Worm (Caenorhabditis elegans) whole organism, midembryonic: ENCODE results near the gene sma-5.

ENCODE experiments used
- T22C8.4 ChIP-seq: fragments of 200-800 bp; sonication (Bioruptor generic); IDR thresholded peaks from 2 replicates; pipeline ENCODE4 v1.3.6; 2022; ENCODE audit warnings: missing genetic modification characterization, missing compliant biosample characterization
- cog-1 ChIP-seq: sonication (generic microtip); optimal IDR thresholded peaks from 2 replicates; lab custom pipeline; 2016; ENCODE audit warnings: missing genetic modification characterization, missing compliant biosample characterization
- flt-1 ChIP-seq: fragments of 200-800 bp; sonication (Bioruptor generic); IDR thresholded peaks from 2 replicates; pipeline ENCODE4 v1.3.6; 2022; ENCODE audit warnings: missing genetic modification characterization, missing compliant biosample characterization
- klf-2 ChIP-seq: fragments of 200-800 bp; sonication (Bioruptor generic); conservative IDR thresholded peaks from 2 replicates; pipeline ENCODE4 v1.3.6; 2022; ENCODE audit warnings: missing genetic modification reagents, missing genetic modification characterization, missing compliant biosample characterization
- med-1 ChIP-seq: sonication (generic microtip); optimal IDR thresholded peaks from 2 replicates; lab custom pipeline; 2017; ENCODE audit warnings: missing genetic modification characterization, mild to moderate bottlenecking, missing compliant biosample characterization, antibody characterized with exemption, missing genetic modification reagents; ENCODE audit not compliant: insufficient read depth
- ref-1 ChIP-seq: fragments of 200-800 bp; sonication (Bioruptor generic); conservative IDR thresholded peaks from 2 replicates; pipeline ENCODE4 v1.3.6; 2022; ENCODE audit warnings: missing genetic modification reagents, missing genetic modification characterization, missing compliant biosample characterization
- tab-1 ChIP-seq: fragments of 200-800 bp; sonication (Bioruptor generic); IDR thresholded peaks from 2 replicates; pipeline ENCODE4 v1.3.6; 2022; ENCODE audit warnings: missing genetic modification characterization, missing compliant biosample characterization
- ztf-23 ChIP-seq: fragments of 200-800 bp; sonication (Bioruptor generic); IDR thresholded peaks from 2 replicates; pipeline ENCODE4 v1.3.6; 2022; ENCODE audit warnings: missing genetic modification reagents, missing genetic modification characterization, missing compliant biosample characterization
- ztf-29 ChIP-seq: fragments of 200-800 bp; sonication (Bioruptor generic); IDR thresholded peaks from 2 replicates; pipeline ENCODE4 v1.3.6; 2022; ENCODE audit warnings: missing genetic modification reagents, missing genetic modification characterization, missing compliant biosample characterization

sma-5 gene

ce11 chrX:12005499-12005959 lies at the start of gene sma-5:
sma-5 (minus strand) TSS chrX:12005549.
- no peak for TF ChIP-seq ztf-23

- TF ChIP-seq ref-1 (GFP tag; lab: Robert Waterston, UW) (no peak), ztf-23 (no peak), klf-2 (GFP tag; lab: Robert Waterston, UW) (no peak), tab-1 (GFP tag; lab: Robert Waterston, UW) (no peak), T22C8.4 (GFP tag; lab: Robert Waterston, UW) (no peak), flt-1 (GFP tag; lab: Robert Waterston, UW) (no peak), med-1 (GFP tag; lab: Kevin White, UChicago) (no peak), ztf-29 (GFP tag; lab: Robert Waterston, UW) (no peak), cog-1 (no peak)
These were observed 33.4 kb upstream of the sma-5 start for ce11 chrX:12038728-12039127.

- TF ChIP-seq ztf-29 (GFP tag; lab: Robert Waterston, UW) (no peak), ref-1 (GFP tag; lab: Robert Waterston, UW) (no peak), T22C8.4 (GFP tag; lab: Robert Waterston, UW) (no peak), cog-1 (no peak), tab-1 (GFP tag; lab: Robert Waterston, UW) (no peak), flt-1 (GFP tag; lab: Robert Waterston, UW) (no peak), klf-2 (GFP tag; lab: Robert Waterston, UW) (no peak), med-1 (GFP tag; lab: Kevin White, UChicago) (no peak), ztf-23 (no peak)
These were observed 32.6 kb upstream of the sma-5 start for ce11 chrX:12037978-12038377.

- TF ChIP-seq ref-1 (GFP tag; lab: Robert Waterston, UW), result no peak
- no peak for TF ChIP-seq flt-1 (GFP tag; lab: Robert Waterston, UW)
- peak; percentile 2 for TF ChIP-seq cog-1
These were observed 30.8 kb upstream of the sma-5 start for ce11 chrX:12036114-12036513.

- no peak for TF ChIP-seq ztf-29 (GFP tag; lab: Robert Waterston, UW)
- TF ChIP-seq med-1 (GFP tag; lab: Kevin White, UChicago), result no peak
- TF ChIP-seq klf-2 (GFP tag; lab: Robert Waterston, UW), result no peak
- TF ChIP-seq cog-1, result no peak
- TF ChIP-seq ref-1 (GFP tag; lab: Robert Waterston, UW), result no peak
- no peak for TF ChIP-seq flt-1 (GFP tag; lab: Robert Waterston, UW)
- no peak for TF ChIP-seq tab-1 (GFP tag; lab: Robert Waterston, UW)
- TF ChIP-seq T22C8.4 (GFP tag; lab: Robert Waterston, UW), result no peak
- TF ChIP-seq ztf-23, result no peak
These were observed 29.3 kb upstream of the sma-5 start for ce11 chrX:12034661-12035060.

ce11 chrX:12033937-12034336 lies 28.6 kb upstream of the sma-5 start, which contains the start of gene tsp-20:
tsp-20 (minus strand) TSS chrX:12034037.
- no peak for TF ChIP-seq med-1 (GFP tag; lab: Kevin White, UChicago)
- no peak for TF ChIP-seq cog-1
- TF ChIP-seq ztf-29 (GFP tag; lab: Robert Waterston, UW), result no peak
- no peak for TF ChIP-seq flt-1 (GFP tag; lab: Robert Waterston, UW)
- TF ChIP-seq ztf-23, result no peak
- no peak for TF ChIP-seq tab-1 (GFP tag; lab: Robert Waterston, UW)
- no peak for TF ChIP-seq ref-1 (GFP tag; lab: Robert Waterston, UW)
- no peak for TF ChIP-seq klf-2 (GFP tag; lab: Robert Waterston, UW)
- TF ChIP-seq T22C8.4 (GFP tag; lab: Robert Waterston, UW), result no peak

- no peak for TF ChIP-seq ztf-29 (GFP tag; lab: Robert Waterston, UW)
- no peak for TF ChIP-seq flt-1 (GFP tag; lab: Robert Waterston, UW)
- TF ChIP-seq med-1 (GFP tag; lab: Kevin White, UChicago), result no peak
- no peak for TF ChIP-seq cog-1
- no peak for TF ChIP-seq ref-1 (GFP tag; lab: Robert Waterston, UW)
- TF ChIP-seq T22C8.4 (GFP tag; lab: Robert Waterston, UW), result no peak
- no peak for TF ChIP-seq ztf-23
- no peak for TF ChIP-seq klf-2 (GFP tag; lab: Robert Waterston, UW)
- no peak for TF ChIP-seq tab-1 (GFP tag; lab: Robert Waterston, UW)
These were observed 19.9 kb upstream of the sma-5 start, which contains the start of gene B0198.2 for ce11 chrX:12025070-12025789. B0198.2 (plus strand) TSS chrX:12025739.

ce11 chrX:12022496-12022895 lies 17.1 kb upstream of the sma-5 start:
- TF ChIP-seq ref-1 (GFP tag; lab: Robert Waterston, UW) (no peak), ztf-29 (GFP tag; lab: Robert Waterston, UW) (no peak), flt-1 (GFP tag; lab: Robert Waterston, UW) (no peak), ztf-23 (no peak), med-1 (GFP tag; lab: Kevin White, UChicago) (no peak), T22C8.4 (GFP tag; lab: Robert Waterston, UW) (no peak), klf-2 (GFP tag; lab: Robert Waterston, UW) (no peak), cog-1 (no peak), tab-1 (GFP tag; lab: Robert Waterston, UW) (no peak)

- TF ChIP-seq klf-2 (GFP tag; lab: Robert Waterston, UW) (no peak), flt-1 (GFP tag; lab: Robert Waterston, UW) (peak; percentile 39; the same call in 1 of the 2 replicates)
These were observed 16.1 kb upstream of the sma-5 start for ce11 chrX:12021446-12021845.
